Fruit fly (Drosophila melanogaster): Measurements from ENCODE around the gene Arr1.

Arr1 gene

DNA sequence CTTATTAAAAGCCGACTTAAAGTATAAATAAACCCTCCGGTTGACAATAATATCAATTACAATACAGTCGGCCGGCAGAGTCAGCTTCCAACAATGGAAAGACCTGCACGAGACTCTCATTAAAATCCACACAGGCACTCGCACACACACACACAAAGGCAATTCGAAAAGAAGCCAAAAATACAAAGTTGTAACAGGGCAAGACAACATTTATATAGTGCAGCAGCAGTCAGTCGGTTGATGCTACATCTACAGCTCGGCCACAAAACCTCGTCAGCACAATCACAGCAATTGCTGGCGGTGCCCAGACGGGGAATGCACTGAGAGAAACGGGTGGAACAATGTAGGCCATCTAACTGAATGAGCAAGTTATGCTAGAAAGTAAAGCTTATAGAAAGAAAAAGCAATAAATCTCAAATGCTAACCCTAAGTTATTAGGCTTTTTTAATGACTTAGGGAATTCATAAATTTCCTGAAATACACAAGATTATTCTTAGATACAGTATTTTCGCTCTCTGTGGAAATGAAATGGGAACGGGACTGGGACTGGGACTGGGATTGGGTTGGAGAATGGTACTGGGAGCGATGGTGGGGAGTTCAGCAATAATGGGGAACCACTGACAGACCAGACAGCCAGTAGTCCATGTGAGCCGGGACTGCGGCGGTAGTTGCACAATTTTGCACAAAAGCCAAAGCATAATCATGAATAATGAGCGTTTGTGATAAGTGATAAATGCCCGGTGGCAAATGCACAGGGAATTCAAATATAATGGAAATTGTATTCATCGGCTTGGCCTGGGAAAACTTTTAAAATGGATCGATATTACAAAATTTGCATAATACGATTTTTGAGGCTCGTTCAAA is 43.5 kb downstream of the Arr1 start:
- TF ChIP-seq usp (GFP tag; optimal IDR thresholded peaks at IDR 0.05) (no peak), pan (optimal IDR thresholded peaks at IDR 0.05) (no peak), psq (optimal IDR thresholded peaks at IDR 0.05) (no peak), Dll (optimal IDR thresholded peaks at IDR 0.05) (no peak), CG8478 (optimal IDR thresholded peaks at IDR 0.05) (no peak), EcR (GFP tag; optimal IDR thresholded peaks at IDR 0.05) (no peak)

DNA sequence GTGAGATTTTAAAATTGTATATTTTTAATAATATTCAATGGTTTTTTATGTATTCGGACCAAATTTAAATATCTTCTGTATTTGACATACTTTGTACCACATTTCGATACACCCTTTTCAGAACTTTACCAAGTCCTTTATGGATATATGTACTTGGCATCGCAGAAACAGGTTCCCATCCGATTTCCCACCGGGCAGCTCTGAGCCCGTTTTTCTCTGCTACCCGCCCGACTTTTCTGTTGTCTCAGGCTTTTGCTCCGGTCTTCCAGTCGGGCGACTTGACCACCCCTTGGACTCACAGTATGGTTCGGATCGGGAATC is 44.1 kb downstream of the Arr1 start:
- TF ChIP-seq Dll (optimal IDR thresholded peaks at IDR 0.05) (no peak), usp (GFP tag; optimal IDR thresholded peaks at IDR 0.05) (no peak), CG8478 (optimal IDR thresholded peaks at IDR 0.05) (no peak), psq (optimal IDR thresholded peaks at IDR 0.05) (no peak), EcR (GFP tag; optimal IDR thresholded peaks at IDR 0.05) (no peak), pan (optimal IDR thresholded peaks at IDR 0.05) (no peak)

DNA sequence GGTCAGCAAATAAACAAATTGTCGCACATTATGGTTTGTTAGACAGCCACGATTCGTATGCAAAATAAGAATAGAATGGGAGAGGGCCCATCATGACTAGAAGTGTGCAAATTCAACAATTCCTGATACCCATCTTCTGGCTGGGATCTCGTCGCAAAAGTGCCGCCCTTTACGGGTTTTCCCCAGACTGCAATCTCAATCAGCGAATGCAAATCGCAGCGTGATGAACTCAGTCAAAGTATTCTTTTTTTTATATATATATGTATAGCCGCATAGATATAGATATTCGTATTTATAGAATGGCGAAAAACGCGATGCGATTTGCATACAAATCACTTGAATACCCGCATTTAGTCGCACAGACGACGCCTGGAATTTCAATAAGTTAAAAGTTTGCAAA is 44.9 kb downstream of the Arr1 start:
- TF ChIP-seq pan (optimal IDR thresholded peaks at IDR 0.05) (no peak), psq (optimal IDR thresholded peaks at IDR 0.05) (no peak), EcR (GFP tag; optimal IDR thresholded peaks at IDR 0.05) (no peak), usp (GFP tag; optimal IDR thresholded peaks at IDR 0.05) (no peak), Dll (optimal IDR thresholded peaks at IDR 0.05) (no peak), CG8478 (optimal IDR thresholded peaks at IDR 0.05) (no peak)

DNA sequence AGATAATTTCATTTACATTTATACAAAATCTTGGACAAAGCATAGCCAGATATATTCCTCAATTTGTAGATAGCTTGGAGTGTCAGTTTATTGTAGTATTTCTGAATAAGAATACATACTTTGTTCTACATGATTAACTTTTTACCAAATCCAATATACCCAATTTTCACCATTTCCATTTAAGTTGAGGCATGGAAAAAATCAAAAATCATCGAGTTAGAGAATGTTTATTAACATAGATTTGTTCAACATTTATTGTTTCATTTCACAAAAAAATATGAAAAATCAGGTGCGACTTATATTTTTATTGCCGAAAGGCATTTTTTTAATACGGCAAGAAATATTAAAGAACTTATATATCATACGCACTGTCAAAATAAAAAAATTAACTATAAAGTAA is 47.6 kb downstream of the Arr1 start, which contains the start of gene Grl36b:
Grl36b (minus strand) TSS at position 101 of the 400 bp plus-strand sequence.
- TF ChIP-seq pan (optimal IDR thresholded peaks at IDR 0.05) (no peak), EcR (GFP tag; optimal IDR thresholded peaks at IDR 0.05) (no peak), psq (optimal IDR thresholded peaks at IDR 0.05) (no peak), CG8478 (optimal IDR thresholded peaks at IDR 0.05) (no peak)

Data from whole organism.